Worm (Caenorhabditis elegans) whole organism, midembryonic: Measurements from ENCODE around the gene sru-37.

Source experiments
- T22C8.4 ChIP-seq: fragments of 200-800 bp; sonication (Bioruptor generic); IDR thresholded peaks from 2 replicates; pipeline ENCODE4 v1.3.6; 2022; ENCODE audit warnings: missing genetic modification characterization, missing compliant biosample characterization
- cog-1 ChIP-seq: sonication (generic microtip); optimal IDR thresholded peaks from 2 replicates; lab custom pipeline; 2016; ENCODE audit warnings: missing genetic modification characterization, missing compliant biosample characterization
- flt-1 ChIP-seq: fragments of 200-800 bp; sonication (Bioruptor generic); IDR thresholded peaks from 2 replicates; pipeline ENCODE4 v1.3.6; 2022; ENCODE audit warnings: missing genetic modification characterization, missing compliant biosample characterization
- klf-2 ChIP-seq: fragments of 200-800 bp; sonication (Bioruptor generic); conservative IDR thresholded peaks from 2 replicates; pipeline ENCODE4 v1.3.6; 2022; ENCODE audit warnings: missing genetic modification reagents, missing genetic modification characterization, missing compliant biosample characterization
- med-1 ChIP-seq: sonication (generic microtip); optimal IDR thresholded peaks from 2 replicates; lab custom pipeline; 2017; ENCODE audit warnings: missing genetic modification characterization, mild to moderate bottlenecking, missing compliant biosample characterization, antibody characterized with exemption, missing genetic modification reagents; ENCODE audit not compliant: insufficient read depth
- ref-1 ChIP-seq: fragments of 200-800 bp; sonication (Bioruptor generic); conservative IDR thresholded peaks from 2 replicates; pipeline ENCODE4 v1.3.6; 2022; ENCODE audit warnings: missing genetic modification reagents, missing genetic modification characterization, missing compliant biosample characterization
- tab-1 ChIP-seq: fragments of 200-800 bp; sonication (Bioruptor generic); IDR thresholded peaks from 2 replicates; pipeline ENCODE4 v1.3.6; 2022; ENCODE audit warnings: missing genetic modification characterization, missing compliant biosample characterization
- ztf-23 ChIP-seq: fragments of 200-800 bp; sonication (Bioruptor generic); IDR thresholded peaks from 2 replicates; pipeline ENCODE4 v1.3.6; 2022; ENCODE audit warnings: missing genetic modification reagents, missing genetic modification characterization, missing compliant biosample characterization
- ztf-29 ChIP-seq: fragments of 200-800 bp; sonication (Bioruptor generic); IDR thresholded peaks from 2 replicates; pipeline ENCODE4 v1.3.6; 2022; ENCODE audit warnings: missing genetic modification reagents, missing genetic modification characterization, missing compliant biosample characterization

sru-37 gene

ce11 chrV:9812216-9812615 is 7.0 kb downstream of the sru-37 start:
- no peak for TF ChIP-seq ztf-23 (GFP tag; lab: Robert Waterston, UW)
- no peak for TF ChIP-seq med-1 (GFP tag; lab: Kevin White, UChicago)
- no peak for TF ChIP-seq klf-2
- TF ChIP-seq tab-1: no peak
- no peak for TF ChIP-seq cog-1
- TF ChIP-seq ref-1 (GFP tag; lab: Robert Waterston, UW): no peak
- no peak for TF ChIP-seq ztf-29
- no peak for TF ChIP-seq T22C8.4
- no peak for TF ChIP-seq flt-1 (GFP tag; lab: Robert Waterston, UW)

- TF ChIP-seq ztf-29: no peak
- no peak for TF ChIP-seq ref-1 (GFP tag; lab: Robert Waterston, UW)
- no peak for TF ChIP-seq med-1 (GFP tag; lab: Kevin White, UChicago)
- TF ChIP-seq flt-1 (GFP tag; lab: Robert Waterston, UW): no peak
- TF ChIP-seq T22C8.4: no peak
- TF ChIP-seq klf-2: no peak
- no peak for TF ChIP-seq tab-1
- TF ChIP-seq cog-1: no peak
- TF ChIP-seq ztf-23 (GFP tag; lab: Robert Waterston, UW): no peak
Observed at ce11 chrV:9813527-9813926, 8.3 kb downstream of the sru-37 start, which contains the start of gene sru-30. TSS of gene sru-30 (plus strand) at chrV:9813827.

- TF ChIP-seq tab-1 (no peak), ref-1 (GFP tag; lab: Robert Waterston, UW) (no peak), klf-2 (no peak), T22C8.4 (no peak), flt-1 (GFP tag; lab: Robert Waterston, UW) (no peak), ztf-29 (no peak), ztf-23 (GFP tag; lab: Robert Waterston, UW) (no peak), med-1 (GFP tag; lab: Kevin White, UChicago) (no peak), cog-1 (no peak)
Observed at ce11 chrV:9816390-9816789, 11.1 kb downstream of the sru-37 start, which contains the start of gene sru-31. TSS of gene sru-31 (plus strand) at chrV:9816690.

- TF ChIP-seq klf-2: no peak
Observed at ce11 chrV:9821724-9822123, 16.5 kb downstream of the sru-37 start, which contains the start of gene str-193. TSS of gene str-193 (minus strand) at chrV:9821824.

ce11 chrV:9824149-9824548 is 18.9 kb downstream of the sru-37 start, which contains the start of gene str-2:
TSS of gene str-2 (minus strand) at chrV:9824249.
- no peak for TF ChIP-seq klf-2
- no peak for TF ChIP-seq ref-1 (GFP tag; lab: Robert Waterston, UW)
- no peak for TF ChIP-seq ztf-23 (GFP tag; lab: Robert Waterston, UW)
- no peak for TF ChIP-seq cog-1
- TF ChIP-seq ztf-29: no peak
- no peak for TF ChIP-seq T22C8.4
- TF ChIP-seq med-1 (GFP tag; lab: Kevin White, UChicago): no peak
- TF ChIP-seq tab-1: no peak
- TF ChIP-seq flt-1 (GFP tag; lab: Robert Waterston, UW): no peak

- TF ChIP-seq ztf-23 (GFP tag; lab: Robert Waterston, UW) (no peak), flt-1 (GFP tag; lab: Robert Waterston, UW) (no peak), klf-2 (no peak), ztf-29 (no peak), cog-1 (no peak), ref-1 (GFP tag; lab: Robert Waterston, UW) (no peak), T22C8.4 (no peak)
Observed at ce11 chrV:9833900-9834299, 28.6 kb downstream of the sru-37 start, which contains the start of gene sru-40. TSS of gene sru-40 (minus strand) at chrV:9834000.

- TF ChIP-seq ref-1 (GFP tag; lab: Robert Waterston, UW) (no peak), ztf-29 (no peak), klf-2 (no peak), flt-1 (GFP tag; lab: Robert Waterston, UW) (no peak), tab-1 (no peak), cog-1 (no peak), ztf-23 (GFP tag; lab: Robert Waterston, UW) (no peak), med-1 (GFP tag; lab: Kevin White, UChicago) (no peak), T22C8.4 (no peak)
Observed at ce11 chrV:9835945-9836344, 30.7 kb downstream of the sru-37 start, which contains the start of gene sru-38. TSS of gene sru-38 (minus strand) at chrV:9836045.

- TF ChIP-seq T22C8.4: no peak
- TF ChIP-seq flt-1 (GFP tag; lab: Robert Waterston, UW): no peak
- no peak for TF ChIP-seq tab-1
- TF ChIP-seq ztf-29: no peak
- TF ChIP-seq ztf-23 (GFP tag; lab: Robert Waterston, UW): no peak
- TF ChIP-seq cog-1: no peak
- TF ChIP-seq med-1 (GFP tag; lab: Kevin White, UChicago): no peak
- TF ChIP-seq klf-2: no peak
- no peak for TF ChIP-seq ref-1 (GFP tag; lab: Robert Waterston, UW)
Observed at ce11 chrV:9837679-9838078, 32.4 kb downstream of the sru-37 start, which contains the start of gene srsx-21. TSS of gene srsx-21 (plus strand) at chrV:9837979.

ce11 chrV:9841376-9841775 is 36.1 kb downstream of the sru-37 start, which contains the start of gene sru-36:
TSS of gene sru-36 (plus strand) at chrV:9841676.
- TF ChIP-seq med-1 (GFP tag; lab: Kevin White, UChicago) (no peak), ref-1 (GFP tag; lab: Robert Waterston, UW) (no peak), klf-2 (no peak), cog-1 (no peak), ztf-23 (GFP tag; lab: Robert Waterston, UW) (no peak), tab-1 (no peak), ztf-29 (no peak), flt-1 (GFP tag; lab: Robert Waterston, UW) (no peak), T22C8.4 (no peak)

ce11 chrV:9843376-9843916 is 38.2 kb downstream of the sru-37 start, which contains the start of gene sru-8:
TSS of gene sru-8 (plus strand) at chrV:9843866.
- TF ChIP-seq ref-1 (GFP tag; lab: Robert Waterston, UW) (no peak), med-1 (GFP tag; lab: Kevin White, UChicago) (no peak), flt-1 (GFP tag; lab: Robert Waterston, UW) (no peak), ztf-23 (GFP tag; lab: Robert Waterston, UW) (no peak), klf-2 (no peak), cog-1 (no peak)
